Fruit fly (Drosophila melanogaster) whole organism, wandering third instar larva: ENCODE measurements around the gene ds.

ENCODE experiments used
- CG32264 ChIP-seq: fragments of 200-800 bp; sonication (Bioruptor generic); optimal IDR thresholded peaks from 2 replicates; lab custom pipeline; 2016; ENCODE audit warnings: missing biosample characterization, missing genetic modification characterization
- Hr78 ChIP-seq: fragments of >200 bp; optimal IDR thresholded peaks from 2 replicates; lab custom pipeline; 2017; ENCODE audit warnings: missing biosample characterization, missing genetic modification characterization
- OdsH ChIP-seq: fragments of 200-800 bp; sonication (Bioruptor generic); optimal IDR thresholded peaks from 2 replicates; lab custom pipeline; 2016; ENCODE audit warnings: missing biosample characterization, mild to moderate bottlenecking, missing genetic modification characterization
- fru ChIP-seq: fragments of 200-800 bp; sonication (Bioruptor generic); optimal IDR thresholded peaks from 3 replicates; lab custom pipeline; 2016; ENCODE audit warnings: missing biosample characterization, mild to moderate bottlenecking, missing genetic modification characterization
- h ChIP-seq: fragments of 200-800 bp; sonication (Bioruptor generic); optimal IDR thresholded peaks from 3 replicates; lab custom pipeline; 2016; ENCODE audit warnings: missing biosample characterization, mild to moderate bottlenecking, missing genetic modification characterization
- jim ChIP-seq: fragments of 175-275, 200-325 bp; sonication (Bioruptor generic); optimal IDR thresholded peaks from 2 replicates; lab custom pipeline; 2016; ENCODE audit warnings: missing biosample characterization, mild to moderate bottlenecking, missing genetic modification characterization
- pan ChIP-seq: fragments of >200 bp; optimal IDR thresholded peaks from 2 replicates; lab custom pipeline; 2017
- sage ChIP-seq: fragments of 200-800 bp; sonication (Bioruptor generic); optimal IDR thresholded peaks from 2 replicates; lab custom pipeline; 2016; ENCODE audit warnings: missing biosample characterization, mild to moderate bottlenecking, missing genetic modification characterization

dm6 chr2L:601848-602247 is 112.9 kb downstream of the ds start:
- no peak for TF ChIP-seq fru (GFP tag; lab: Kevin White, UChicago)
- TF ChIP-seq Hr78, result no peak
- TF ChIP-seq sage (GFP tag; lab: Kevin White, UChicago), result no peak
- no peak for TF ChIP-seq OdsH
- no peak for TF ChIP-seq h (GFP tag; lab: Kevin White, UChicago)
- TF ChIP-seq jim (GFP tag; lab: Kevin White, UChicago), result no peak
- no peak for TF ChIP-seq pan
- no peak for TF ChIP-seq CG32264 (GFP tag; lab: Kevin White, UChicago)
